Worm (Caenorhabditis elegans) whole organism, mixed stage, embryonic: ENCODE data around the gene hmgr-1.

Experiments
- ceh-83 ChIP-seq: fragments of 200-800 bp; sonication (Bioruptor generic); optimal IDR thresholded peaks from 2 replicates; lab custom pipeline; 2018; ENCODE audit warnings: mild to moderate bottlenecking, missing genetic modification characterization, missing compliant biosample characterization
- ces-1 ChIP-seq: fragments of 150-350 bp; optimal IDR thresholded peaks from 2 replicates; lab custom pipeline; 2014; ENCODE audit warnings: missing biosample characterization, missing genetic modification reagents, missing genetic modification characterization
- elt-3 ChIP-seq: fragments of 150-350 bp; optimal IDR thresholded peaks from 2 replicates; lab custom pipeline; 2014; ENCODE audit warnings: missing biosample characterization, missing genetic modification characterization
- snpc-4 ChIP-seq: fragments of 150-350 bp; optimal IDR thresholded peaks from 2 replicates; lab custom pipeline; 2014; ENCODE audit warnings: missing biosample characterization, missing genetic modification characterization
- unc-62 ChIP-seq: fragments of 150-350 bp; optimal IDR thresholded peaks from 2 replicates; lab custom pipeline; 2014; ENCODE audit warnings: missing biosample characterization, missing genetic modification reagents, missing genetic modification characterization

ce11 chrIII:7383733-7384132 lies 24.4 kb downstream of the hmgr-1 start, which contains the start of gene tbp-1:
- TF ChIP-seq ces-1 (GFP tag; lab: Kevin White, UChicago) (no peak), ceh-83 (no peak), snpc-4 (no peak), elt-3 (no peak), unc-62 (GFP tag; lab: Kevin White, UChicago) (no peak)
